Worm (Caenorhabditis elegans) whole organism, L3 larva: ENCODE results near the gene ehbp-1.

ENCODE experiments used
- R02D3.7 ChIP-seq: fragments of 150-350 bp; optimal IDR thresholded peaks from 2 replicates; lab custom pipeline; 2014; ENCODE audit warnings: missing biosample characterization, missing genetic modification characterization
- ZK546.5 ChIP-seq: sonication (generic microtip); optimal IDR thresholded peaks from 2 replicates; lab custom pipeline; 2017; ENCODE audit warnings: missing biosample characterization, missing genetic modification characterization
- ama-1 ChIP-seq: fragments of 150-350 bp; optimal IDR thresholded peaks from 2 replicates; lab custom pipeline; 2018
- ceh-16 ChIP-seq: sonication (generic microtip); optimal IDR thresholded peaks from 2 replicates; lab custom pipeline; 2017; ENCODE audit warnings: missing biosample characterization, missing genetic modification characterization
- ceh-28 ChIP-seq: fragments of 150-350 bp; optimal IDR thresholded peaks from 2 replicates; lab custom pipeline; 2014; ENCODE audit warnings: missing biosample characterization, missing genetic modification reagents, missing genetic modification characterization
- ceh-82 ChIP-seq: fragments of 150-350 bp; optimal IDR thresholded peaks from 2 replicates; lab custom pipeline; 2014; ENCODE audit warnings: missing biosample characterization, missing genetic modification characterization
- ceh-9 ChIP-seq: sonication (generic microtip); optimal IDR thresholded peaks from 2 replicates; lab custom pipeline; 2018; ENCODE audit warnings: missing biosample characterization, missing genetic modification characterization
- egl-27 ChIP-seq: sonication (generic microtip); optimal IDR thresholded peaks from 4 replicates; lab custom pipeline; 2017; ENCODE audit warnings: missing biosample characterization, missing genetic modification reagents, missing genetic modification characterization
- egl-5 ChIP-seq: fragments of 150-350 bp; optimal IDR thresholded peaks from 2 replicates; lab custom pipeline; 2017; ENCODE audit warnings: missing biosample characterization, missing genetic modification reagents, missing genetic modification characterization, inconsistent platforms
- elt-2 ChIP-seq: sonication (generic microtip); optimal IDR thresholded peaks from 2 replicates; lab custom pipeline; 2016; ENCODE audit warnings: missing genetic modification reagents, mild to moderate bottlenecking, missing genetic modification characterization, missing compliant biosample characterization
- eor-1 ChIP-seq, 2 experiments: fragments of 150-350 bp; optimal IDR thresholded peaks; 2 replicates each; lab custom pipeline; 2014 to 2018; ENCODE audit warnings: missing biosample characterization in 2 of 2, missing genetic modification characterization in 2 of 2
- fkh-10 ChIP-seq: sonication (generic microtip); optimal IDR thresholded peaks from 2 replicates; lab custom pipeline; 2017; ENCODE audit warnings: missing biosample characterization, missing genetic modification reagents, missing genetic modification characterization
- fkh-2 ChIP-seq: fragments of 150-350 bp; optimal IDR thresholded peaks from 2 replicates; lab custom pipeline; 2014; ENCODE audit warnings: missing biosample characterization, missing genetic modification reagents, missing genetic modification characterization
- hmg-11 ChIP-seq: sonication (generic microtip); optimal IDR thresholded peaks from 2 replicates; lab custom pipeline; 2016; ENCODE audit warnings: missing genetic modification characterization, missing compliant biosample characterization
- jun-1 ChIP-seq: fragments of 150-350 bp; optimal IDR thresholded peaks from 2 replicates; lab custom pipeline; 2014; ENCODE audit warnings: missing biosample characterization, missing genetic modification reagents, missing genetic modification characterization
- mdl-1 ChIP-seq: fragments of 150-350 bp; optimal IDR thresholded peaks from 2 replicates; lab custom pipeline; 2014; ENCODE audit warnings: missing biosample characterization, missing genetic modification characterization
- mml-1 ChIP-seq: fragments of 150-350 bp; sonication (generic microtip); optimal IDR thresholded peaks from 3 replicates; lab custom pipeline; 2014; ENCODE audit warnings: missing biosample characterization, missing genetic modification characterization
- nfya-1 ChIP-seq: sonication (generic microtip); optimal IDR thresholded peaks from 2 replicates; lab custom pipeline; 2017; ENCODE audit warnings: missing genetic modification characterization, mild to moderate bottlenecking, missing compliant biosample characterization, antibody characterized with exemption, moderate library complexity; ENCODE audit not compliant: insufficient read depth
- nhr-23 ChIP-seq: fragments of 150-350 bp; optimal IDR thresholded peaks from 2 replicates; lab custom pipeline; 2014; ENCODE audit warnings: missing biosample characterization, missing genetic modification reagents, missing genetic modification characterization
- nhr-25 ChIP-seq: sonication (generic microtip); optimal IDR thresholded peaks from 2 replicates; lab custom pipeline; 2017; ENCODE audit warnings: missing biosample characterization, missing genetic modification characterization
- nhr-28 ChIP-seq: fragments of 150-350 bp; optimal IDR thresholded peaks from 2 replicates; lab custom pipeline; 2014; ENCODE audit warnings: missing biosample characterization, missing genetic modification characterization
- nhr-43 ChIP-seq: sonication (generic microtip); optimal IDR thresholded peaks from 2 replicates; lab custom pipeline; 2016; ENCODE audit warnings: mild to moderate bottlenecking, missing genetic modification characterization, missing compliant biosample characterization; ENCODE audit not compliant: poor library complexity, severe bottlenecking
- nhr-67 ChIP-seq: fragments of 150-350 bp; optimal IDR thresholded peaks from 2 replicates; lab custom pipeline; 2014; ENCODE audit warnings: missing biosample characterization, missing genetic modification characterization
- pha-4 ChIP-seq: fragments of 150-350 bp; optimal IDR thresholded peaks from 2 replicates; lab custom pipeline; 2014; ENCODE audit warnings: missing biosample characterization, missing genetic modification reagents, missing genetic modification characterization
- pqm-1 ChIP-seq: fragments of 150-350 bp; optimal IDR thresholded peaks from 2 replicates; lab custom pipeline; 2017; ENCODE audit warnings: missing biosample characterization, missing genetic modification characterization, inconsistent platforms
- sea-2 ChIP-seq: fragments of 150-350 bp; sonication (generic microtip); optimal IDR thresholded peaks from 4 replicates; lab custom pipeline; 2014; ENCODE audit warnings: missing biosample characterization, missing genetic modification reagents, missing genetic modification characterization
- snpc-4 ChIP-seq: fragments of 150-350 bp; optimal IDR thresholded peaks from 2 replicates; lab custom pipeline; 2014; ENCODE audit warnings: missing biosample characterization, missing genetic modification characterization
- unc-39 ChIP-seq: sonication (generic microtip); optimal IDR thresholded peaks from 4 replicates; lab custom pipeline; 2017; ENCODE audit warnings: missing biosample characterization, missing genetic modification characterization
- zag-1 ChIP-seq: fragments of 150-350 bp; optimal IDR thresholded peaks from 2 replicates; lab custom pipeline; 2014; ENCODE audit warnings: missing biosample characterization, missing genetic modification characterization
- ztf-11 ChIP-seq: fragments of 150-350 bp; optimal IDR thresholded peaks from 2 replicates; lab custom pipeline; 2014; ENCODE audit warnings: missing biosample characterization, missing genetic modification characterization

ehbp-1 gene

ce11 chrV:9570197-9570596 is 19.8 kb downstream of the ehbp-1 start, which contains the start of gene F25B3.5:
F25B3.5 (minus strand) TSS chrV:9570297.
- no peak for TF ChIP-seq fkh-10 (GFP tag; lab: Kevin White, UChicago)
- TF ChIP-seq zag-1 (tag; lab: Kevin White, UChicago): no peak
- TF ChIP-seq nhr-67 (tag; lab: Kevin White, UChicago): no peak
- no peak for TF ChIP-seq sea-2
- TF ChIP-seq, all 47 proteins: peak for 0

ce11 chrV:9571056-9571455 is 20.6 kb downstream of the ehbp-1 start:
- no peak for TF ChIP-seq eor-1 (tag; optimal IDR thresholded peaks at IDR 0.05; lab: Kevin White, UChicago)
- peak; percentile 36 for TF ChIP-seq elt-2 (tag; lab: Kevin White, UChicago)

ce11 chrV:9571673-9572072 is 21.2 kb downstream of the ehbp-1 start:
- TF ChIP-seq nhr-25 (tag; lab: Kevin White, UChicago) (no peak), mml-1 (tag; lab: Kevin White, UChicago) (no peak), nhr-23 (tag; lab: Kevin White, UChicago) (no peak), egl-27 (no peak), nfya-1 (tag; lab: Kevin White, UChicago) (no peak), ztf-11 (no peak), ceh-9 (tag; lab: Kevin White, UChicago) (no peak), jun-1 (tag; lab: Kevin White, UChicago) (no peak), fkh-10 (GFP tag; lab: Kevin White, UChicago) (no peak), R02D3.7 (tag; lab: Kevin White, UChicago) (no peak), ceh-82 (no peak), ceh-16 (tag; lab: Kevin White, UChicago) (no peak), unc-39 (tag; lab: Kevin White, UChicago) (no peak), ZK546.5 (tag; lab: Kevin White, UChicago) (no peak), fkh-2 (tag; lab: Kevin White, UChicago) (no peak), ceh-28 (tag; lab: Kevin White, UChicago) (no peak), eor-1 (tag; optimal IDR thresholded peaks at IDR 0.05; lab: Kevin White, UChicago) (no peak), pqm-1 (no peak), egl-5 (tag; lab: Kevin White, UChicago) (no peak)

ce11 chrV:9576991-9577390 is 26.5 kb downstream of the ehbp-1 start, which contains the start of gene F25B3.2:
F25B3.2 (plus strand) TSS chrV:9577291.
- TF ChIP-seq nhr-28 (tag; lab: Kevin White, UChicago) (no peak), fkh-10 (GFP tag; lab: Kevin White, UChicago) (no peak), mdl-1 (tag; lab: Kevin White, UChicago) (no peak)

ce11 chrV:9582594-9583322 is 32.3 kb downstream of the ehbp-1 start, which contains the start of gene rtfo-1:
rtfo-1 (minus strand) TSS chrV:9582644.
- TF ChIP-seq hmg-11 (tag; lab: Kevin White, UChicago) (peak; percentile 62), nhr-23 (tag; lab: Kevin White, UChicago) (peak; percentile 35), snpc-4 (tag; lab: Kevin White, UChicago) (peak; percentile 4), ceh-28 (tag; lab: Kevin White, UChicago) (no peak), elt-2 (tag; lab: Kevin White, UChicago) (peak; percentile 4), nhr-43 (tag; lab: Kevin White, UChicago) (peak; percentile 45), pha-4 (peak; percentile 60), nhr-25 (tag; lab: Kevin White, UChicago) (peak; percentile 18), egl-27 (no peak)
- TF ChIP-seq, all 47 proteins: peak for 7

ce11 chrV:9583323-9583644 is 32.8 kb downstream of the ehbp-1 start, which contains the start of gene K09G1.1:
K09G1.1 (plus strand) TSS chrV:9583545.
- TF ChIP-seq ama-1 (lab: Kevin White, UChicago): no peak
- no peak for TF ChIP-seq unc-39 (tag; lab: Kevin White, UChicago)
- no peak for TF ChIP-seq nhr-23 (tag; lab: Kevin White, UChicago)
- no peak for TF ChIP-seq hmg-11 (tag; lab: Kevin White, UChicago)
- no peak for TF ChIP-seq egl-5 (tag; lab: Kevin White, UChicago)
- TF ChIP-seq nfya-1 (tag; lab: Kevin White, UChicago): no peak
